Worm (Caenorhabditis elegans) whole organism, L4 larva: ENCODE measurements around the gene K05F1.6.
A peak's percentile ranks its signal among the peaks of the same experiment; 100 is the strongest.

Source experiments
- ceh-28 ChIP-seq: fragments of 150-350 bp; optimal IDR thresholded peaks from 2 replicates; lab custom pipeline; 2014; ENCODE audit warnings: missing biosample characterization, missing genetic modification reagents, missing genetic modification characterization
- ces-1 ChIP-seq: fragments of 150-350 bp; sonication (generic microtip); optimal IDR thresholded peaks from 4 replicates; lab custom pipeline; 2014; ENCODE audit warnings: missing biosample characterization, missing genetic modification reagents, missing genetic modification characterization
- dpl-1 ChIP-seq: fragments of 150-350 bp; optimal IDR thresholded peaks from 2 replicates; lab custom pipeline; 2014; ENCODE audit warnings: missing biosample characterization, missing genetic modification reagents, missing genetic modification characterization
- hlh-30 ChIP-seq: sonication (generic microtip); optimal IDR thresholded peaks from 2 replicates; lab custom pipeline; 2017; ENCODE audit warnings: antibody characterized with exemption, mild to moderate bottlenecking, missing genetic modification characterization, missing compliant biosample characterization; ENCODE audit not compliant: insufficient read depth
- lin-15B ChIP-seq: fragments of 150-350 bp; sonication (generic microtip); optimal IDR thresholded peaks from 3 replicates; lab custom pipeline; 2014; ENCODE audit warnings: missing biosample characterization, missing genetic modification characterization
- mdl-1 ChIP-seq, 2 experiments: fragments of 150-350 bp in 1 of 2; sonication (generic microtip) in 1 of 2; optimal IDR thresholded peaks; 2 replicates each; lab custom pipeline; 2014 to 2017; ENCODE audit warnings: missing biosample characterization in 2 of 2, missing genetic modification characterization in 2 of 2
- nhr-11 ChIP-seq: fragments of 150-350 bp; optimal IDR thresholded peaks from 2 replicates; lab custom pipeline; 2014; ENCODE audit warnings: missing biosample characterization, missing genetic modification characterization
- nhr-28 ChIP-seq: fragments of 150-350 bp; optimal IDR thresholded peaks from 2 replicates; lab custom pipeline; 2014; ENCODE audit warnings: missing biosample characterization, missing genetic modification characterization
- nhr-76 ChIP-seq: fragments of 150-350 bp; optimal IDR thresholded peaks from 2 replicates; lab custom pipeline; 2014; ENCODE audit warnings: missing biosample characterization, missing genetic modification characterization
- pqm-1 ChIP-seq: sonication (generic microtip); optimal IDR thresholded peaks from 2 replicates; lab custom pipeline; 2017; ENCODE audit warnings: missing biosample characterization, missing genetic modification characterization

- no peak for TF ChIP-seq dpl-1
- no peak for TF ChIP-seq ceh-28
- TF ChIP-seq nhr-11 (tag; lab: Kevin White, UChicago), result no peak
- TF ChIP-seq ces-1 (GFP tag; lab: Kevin White, UChicago), result no peak
- no peak for TF ChIP-seq hlh-30 (tag; lab: Kevin White, UChicago)
- no peak for TF ChIP-seq mdl-1 (tag; optimal IDR thresholded peaks at IDR 0.05; lab: Kevin White, UChicago)
- TF ChIP-seq lin-15B, result no peak
- peak; percentile 6 for TF ChIP-seq nhr-28 (tag; lab: Kevin White, UChicago)
- no peak for TF ChIP-seq nhr-76
- no peak for TF ChIP-seq pqm-1 (tag; lab: Kevin White, UChicago)
Observed at ce11 chrII:5768274-5768820, 14.0 kb upstream of the K05F1.6 start.
